Fruit fly (Drosophila melanogaster): ENCODE results near the gene CG9588.

Gene CG9588

DNA sequence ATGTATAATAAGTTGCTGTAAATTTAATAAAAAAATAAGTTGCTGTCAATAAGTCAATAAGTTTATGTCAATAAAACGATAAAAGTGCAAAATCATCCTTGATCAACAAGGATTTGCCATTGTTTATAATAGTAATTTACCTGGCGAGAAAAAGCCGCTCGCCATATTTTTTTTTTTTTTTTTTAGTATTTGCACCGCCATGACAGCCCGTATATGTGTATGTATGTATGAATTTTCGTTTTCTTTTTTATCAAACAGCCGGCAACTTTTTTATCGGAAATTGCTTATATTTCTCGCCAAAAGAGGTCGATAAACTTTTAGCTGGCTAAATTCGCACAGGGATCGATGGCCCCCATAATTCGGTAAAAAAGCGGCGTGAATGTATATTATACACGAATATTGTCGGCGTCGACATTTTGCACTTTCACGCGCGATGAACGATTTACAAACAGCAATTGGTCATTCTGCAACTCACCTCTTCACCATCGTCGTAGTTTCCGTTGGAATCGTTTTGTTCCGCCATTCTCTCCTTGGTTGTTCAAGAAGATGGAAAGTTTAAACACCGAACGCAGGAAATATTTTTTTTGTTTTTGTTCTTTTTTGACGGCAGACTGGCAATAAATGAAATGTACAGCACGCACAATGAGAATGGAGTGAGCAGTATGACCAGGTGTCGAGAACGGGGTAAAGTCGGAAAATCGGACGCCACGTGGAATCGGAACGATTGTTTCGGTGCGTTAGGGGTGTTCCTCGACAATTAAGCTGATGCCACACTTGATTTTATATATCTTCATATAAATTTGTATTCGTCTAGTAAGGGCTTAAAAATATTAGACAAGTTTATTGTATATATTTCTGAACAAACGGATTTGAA is 16.4 kb downstream of the CG9588 start, which contains the start of gene Hrb87F:
Gene Hrb87F, minus strand, starts transcription at position 667 of the 874 bp plus-strand sequence.
- peak; percentile 4 for TF ChIP-seq Hnf4 (GFP tag; optimal IDR thresholded peaks at IDR 0.05)
- TF ChIP-seq CG9705 (GFP tag; optimal IDR thresholded peaks at IDR 0.05): no peak
- no peak for TF ChIP-seq Hr78 (GFP tag; optimal IDR thresholded peaks at IDR 0.05)
- TF ChIP-seq HLH106 (tag; optimal IDR thresholded peaks at IDR 0.05): no peak
- TF ChIP-seq h (GFP tag; optimal IDR thresholded peaks at IDR 0.05): no peak
- TF ChIP-seq psq (GFP tag; optimal IDR thresholded peaks at IDR 0.05): no peak
- peak; percentile 70 for TF ChIP-seq Hr83 (GFP tag; optimal IDR thresholded peaks at IDR 0.05; ENCODE audit: poor library complexity, severe bottlenecking)
- TF ChIP-seq Rel (GFP tag; optimal IDR thresholded peaks at IDR 0.05): no peak
- TF ChIP-seq Rel (tag; optimal IDR thresholded peaks at IDR 0.05): peak; percentile 40
- no peak for TF ChIP-seq lola (GFP tag; optimal IDR thresholded peaks at IDR 0.05)
- TF ChIP-seq Sp1 (GFP tag; optimal IDR thresholded peaks at IDR 0.05): peak; percentile 46
- peak; percentile 31 for TF ChIP-seq brk (GFP tag; optimal IDR thresholded peaks at IDR 0.05)
- TF ChIP-seq jim (GFP tag; optimal IDR thresholded peaks at IDR 0.05): peak; percentile 90
- no peak for TF ChIP-seq fru (GFP tag; optimal IDR thresholded peaks at IDR 0.05)
- no peak for TF ChIP-seq Jra (GFP tag; optimal IDR thresholded peaks at IDR 0.05)
- no peak for TF ChIP-seq Mio (GFP tag; optimal IDR thresholded peaks at IDR 0.05)
- no peak for TF ChIP-seq pan (optimal IDR thresholded peaks at IDR 0.05)
- TF ChIP-seq woc (GFP tag; optimal IDR thresholded peaks at IDR 0.05): peak; percentile 10
- peak in 1 of 2 experiments; percentile 12 for TF ChIP-seq dl (GFP tag; optimal IDR thresholded peaks at IDR 0.05; ENCODE audit: insufficient read depth in 1 of 2, partially characterized antibody in 2 of 2)
- no peak for TF ChIP-seq OdsH (GFP tag; optimal IDR thresholded peaks at IDR 0.05)
- no peak for TF ChIP-seq dsf (GFP tag; optimal IDR thresholded peaks at IDR 0.05; ENCODE audit: borderline replicate concordance)

DNA sequence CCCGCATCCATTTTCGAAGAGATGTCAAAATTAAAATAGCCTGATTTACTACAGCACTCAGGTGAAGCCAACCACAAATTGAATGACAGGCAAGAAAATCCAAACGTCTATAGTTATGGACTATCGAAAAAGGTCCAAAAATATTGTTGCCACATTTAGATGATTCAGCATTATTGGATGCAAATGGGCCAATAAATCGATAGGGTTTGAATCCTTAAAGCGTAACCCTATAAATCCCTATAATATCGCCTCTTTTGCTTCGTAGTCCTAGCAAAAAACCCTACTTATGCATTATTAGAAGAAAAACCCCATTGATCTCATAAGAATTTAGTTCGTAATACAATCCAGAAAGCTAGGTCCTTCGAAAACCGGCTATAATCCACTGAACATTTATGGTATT is 20.2 kb downstream of the CG9588 start, which contains the start of gene Rbp4:
Gene Rbp4, minus strand, starts transcription at position 101 of the 400 bp plus-strand sequence.
- TF ChIP-seq br (GFP tag; optimal IDR thresholded peaks at IDR 0.05) (no peak), CG9705 (GFP tag; optimal IDR thresholded peaks at IDR 0.05) (no peak), GATAd (GFP tag; optimal IDR thresholded peaks at IDR 0.05) (no peak), h (GFP tag; optimal IDR thresholded peaks at IDR 0.05) (no peak), OdsH (GFP tag; optimal IDR thresholded peaks at IDR 0.05) (no peak), Hnf4 (GFP tag; optimal IDR thresholded peaks at IDR 0.05) (no peak), Hr83 (GFP tag; optimal IDR thresholded peaks at IDR 0.05; ENCODE audit: poor library complexity, severe bottlenecking) (no peak), Sp1 (GFP tag; optimal IDR thresholded peaks at IDR 0.05) (no peak), fru (GFP tag; optimal IDR thresholded peaks at IDR 0.05) (no peak), dmrt93B (GFP tag; optimal IDR thresholded peaks at IDR 0.05) (no peak)

DNA sequence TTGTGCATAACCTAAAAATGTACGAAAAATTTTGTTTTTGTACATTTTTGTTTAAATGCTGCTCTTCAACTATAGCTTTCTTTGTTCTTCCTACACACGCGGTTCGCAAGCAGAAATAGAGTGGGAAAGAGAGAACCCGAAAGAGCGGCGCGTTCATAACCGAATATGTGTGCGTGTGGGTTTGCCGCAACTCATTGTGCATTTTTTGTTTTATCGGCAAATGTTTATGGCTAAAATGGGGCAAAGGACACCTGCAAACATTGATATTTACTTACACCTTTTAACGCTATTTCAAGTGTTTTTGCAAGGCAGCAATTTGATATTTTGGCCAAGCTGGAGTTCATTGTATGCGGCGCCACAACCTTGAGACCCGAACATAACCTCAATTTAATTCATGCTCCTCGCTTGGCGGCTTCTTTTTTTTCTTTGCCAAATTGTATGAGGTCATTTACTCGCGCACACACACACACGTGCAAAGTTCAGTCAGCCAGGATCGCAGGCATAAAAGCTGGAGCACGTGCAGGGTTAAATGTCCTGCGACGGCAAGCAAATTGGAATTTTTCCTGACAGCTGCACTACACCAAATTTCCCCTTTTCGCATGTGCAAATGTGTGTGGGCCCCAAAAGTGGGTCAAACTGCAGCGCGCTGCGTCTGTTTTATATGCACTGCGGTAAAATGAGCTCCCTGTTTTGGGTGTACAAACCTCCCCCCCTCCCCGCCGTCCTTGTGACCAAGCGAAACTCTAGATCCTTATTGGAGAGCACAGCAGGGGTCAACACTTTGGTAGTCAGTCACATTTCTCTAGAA is 28.5 kb downstream of the CG9588 start:
- no peak for TF ChIP-seq HLH106 (tag; optimal IDR thresholded peaks at IDR 0.05)
- TF ChIP-seq Sp1 (GFP tag; optimal IDR thresholded peaks at IDR 0.05): no peak
- no peak for TF ChIP-seq rgr (GFP tag; optimal IDR thresholded peaks at IDR 0.05)
- TF ChIP-seq ey (GFP tag; optimal IDR thresholded peaks at IDR 0.05): no peak
- no peak for TF ChIP-seq pan (optimal IDR thresholded peaks at IDR 0.05)
- TF ChIP-seq Mio (GFP tag; optimal IDR thresholded peaks at IDR 0.05): no peak
- TF ChIP-seq sv (GFP tag; optimal IDR thresholded peaks at IDR 0.05): no peak
- TF ChIP-seq brk (GFP tag; optimal IDR thresholded peaks at IDR 0.05): peak; percentile 61
- no peak for TF ChIP-seq br (GFP tag; optimal IDR thresholded peaks at IDR 0.05)
- no peak for TF ChIP-seq CG9705 (GFP tag; optimal IDR thresholded peaks at IDR 0.05)
- TF ChIP-seq woc (GFP tag; optimal IDR thresholded peaks at IDR 0.05): peak; percentile 26
- no peak for TF ChIP-seq Myc (optimal IDR thresholded peaks at IDR 0.05)
- peak; percentile 2 for TF ChIP-seq Dif (GFP tag; optimal IDR thresholded peaks at IDR 0.05; ENCODE audit: partially characterized antibody)
- no peak for TF ChIP-seq CrebA (GFP tag; optimal IDR thresholded peaks at IDR 0.05; ENCODE audit: borderline replicate concordance)
- TF ChIP-seq jim (GFP tag; optimal IDR thresholded peaks at IDR 0.05): no peak
- TF ChIP-seq N (GFP tag; optimal IDR thresholded peaks at IDR 0.05): no peak
- TF ChIP-seq Hr83 (GFP tag; optimal IDR thresholded peaks at IDR 0.05; ENCODE audit: poor library complexity, severe bottlenecking): no peak
- no peak for TF ChIP-seq dl (GFP tag; optimal IDR thresholded peaks at IDR 0.05; ENCODE audit: insufficient read depth in 1 of 2, partially characterized antibody in 2 of 2)
- TF ChIP-seq dmrt93B (GFP tag; optimal IDR thresholded peaks at IDR 0.05): no peak
- no peak for TF ChIP-seq sage (GFP tag; optimal IDR thresholded peaks at IDR 0.05)
- TF ChIP-seq Hr78 (GFP tag; optimal IDR thresholded peaks at IDR 0.05): no peak
- TF ChIP-seq h (GFP tag; optimal IDR thresholded peaks at IDR 0.05): no peak
- TF ChIP-seq usp (GFP tag; optimal IDR thresholded peaks at IDR 0.05): no peak
- TF ChIP-seq Jra (GFP tag; optimal IDR thresholded peaks at IDR 0.05): no peak
- TF ChIP-seq Vsx2 (GFP tag; optimal IDR thresholded peaks at IDR 0.05; ENCODE audit: partially characterized antibody): no peak
- no peak for TF ChIP-seq foxo (GFP tag; optimal IDR thresholded peaks at IDR 0.05)
- TF ChIP-seq dsf (GFP tag; optimal IDR thresholded peaks at IDR 0.05; ENCODE audit: borderline replicate concordance): no peak
- TF ChIP-seq psq (GFP tag; optimal IDR thresholded peaks at IDR 0.05): peak; percentile 90
- no peak for TF ChIP-seq CG32264 (GFP tag; optimal IDR thresholded peaks at IDR 0.05)
- peak; percentile 26 for TF ChIP-seq Hnf4 (GFP tag; optimal IDR thresholded peaks at IDR 0.05)
